Worm (Caenorhabditis elegans): ENCODE data around the gene npp-16.
A peak's percentile ranks its signal among the peaks of the same experiment; 100 is the strongest.

The npp-16 gene

DNA sequence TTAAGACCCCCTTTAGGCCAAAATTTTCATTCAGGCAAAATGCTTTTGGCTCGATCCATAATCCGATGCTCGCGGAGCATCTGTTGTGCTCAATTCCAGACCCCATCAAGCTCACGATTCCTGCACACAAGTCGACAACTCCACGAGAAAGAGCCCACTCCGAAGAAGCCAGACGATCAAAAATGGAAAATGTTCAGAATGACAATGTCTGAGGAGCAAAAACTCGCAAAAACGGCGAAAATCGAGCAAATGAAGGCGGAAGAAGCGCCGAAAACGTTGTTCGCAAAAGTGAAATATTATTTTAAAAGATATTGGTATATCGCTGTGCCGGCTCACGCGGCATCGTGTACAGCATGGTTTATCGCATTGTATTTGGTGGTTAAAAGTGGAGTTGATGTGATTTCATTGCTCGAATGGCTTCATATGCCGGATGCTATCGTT lies 6.0 kb downstream of the npp-16 start, which contains the start of gene Y56A3A.22:
TSS of gene Y56A3A.22 (plus strand) at position 35 of the 441 bp plus-strand sequence.
- TF ChIP-seq cnd-1 (tag; optimal IDR thresholded peaks at IDR 0.05) (no peak), drap-1 (GFP tag; optimal IDR thresholded peaks at IDR 0.05) (no peak), flh-1 (GFP tag; optimal IDR thresholded peaks at IDR 0.05) (no peak), ztf-11 (tag; optimal IDR thresholded peaks at IDR 0.05) (no peak), mep-1 (tag; optimal IDR thresholded peaks at IDR 0.05) (no peak), pha-4 (tag; optimal IDR thresholded peaks at IDR 0.05) (no peak), mab-5 (tag; optimal IDR thresholded peaks at IDR 0.05) (no peak), zip-8 (tag; optimal IDR thresholded peaks at IDR 0.05) (no peak), sem-2 (GFP tag; optimal IDR thresholded peaks at IDR 0.05) (no peak), bed-3 (GFP tag; optimal IDR thresholded peaks at IDR 0.05) (no peak), nhr-12 (tag; optimal IDR thresholded peaks at IDR 0.05) (no peak), lin-32 (GFP tag; optimal IDR thresholded peaks at IDR 0.05) (no peak), lsy-2 (tag; optimal IDR thresholded peaks at IDR 0.05) (no peak), ces-1 (GFP tag; optimal IDR thresholded peaks at IDR 0.05) (no peak), unc-39 (tag; optimal IDR thresholded peaks at IDR 0.05) (no peak), ceh-39 (tag; optimal IDR thresholded peaks at IDR 0.05) (no peak), unc-120 (tag; optimal IDR thresholded peaks at IDR 0.05; ENCODE audit: poor library complexity, severe bottlenecking) (no peak), nhr-28 (tag; optimal IDR thresholded peaks at IDR 0.05) (no peak)

- TF ChIP-seq sem-2 (GFP tag; optimal IDR thresholded peaks at IDR 0.05) (no peak), snpc-4 (tag; optimal IDR thresholded peaks at IDR 0.05) (no peak), ceh-39 (tag; optimal IDR thresholded peaks at IDR 0.05) (no peak), mep-1 (tag; optimal IDR thresholded peaks at IDR 0.05) (no peak), lin-32 (GFP tag; optimal IDR thresholded peaks at IDR 0.05) (no peak), nhr-28 (tag; optimal IDR thresholded peaks at IDR 0.05) (no peak), ztf-11 (tag; optimal IDR thresholded peaks at IDR 0.05) (no peak), cnd-1 (tag; optimal IDR thresholded peaks at IDR 0.05) (no peak)
These were observed 7.9 kb downstream of the npp-16 start, which contains the start of gene nft-1 for ce11 chrIII:11923586-11923985. Gene nft-1, plus strand, starts transcription at chrIII:11923886.

DNA sequence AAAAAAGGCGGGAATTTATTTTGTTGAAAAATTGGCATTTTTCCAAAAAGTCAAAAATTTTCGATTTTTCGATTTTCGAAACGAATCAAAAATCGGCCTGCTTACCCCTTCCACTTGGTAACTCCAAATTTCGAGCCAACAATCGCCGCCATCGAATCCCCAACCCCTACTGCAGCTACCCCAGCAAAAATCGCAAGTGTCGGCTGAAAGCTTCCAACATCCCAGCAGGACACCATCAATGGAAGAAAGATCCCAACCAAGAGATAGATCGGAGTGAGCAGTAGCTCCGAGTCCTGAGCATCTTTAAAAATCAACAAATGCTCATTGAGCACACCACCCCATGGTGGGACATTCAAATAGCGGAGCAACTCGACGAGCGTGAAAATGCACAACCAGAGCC lies 15.2 kb downstream of the npp-16 start:
- no peak for TF ChIP-seq bed-3 (GFP tag; optimal IDR thresholded peaks at IDR 0.05)
- TF ChIP-seq nhr-12 (tag; optimal IDR thresholded peaks at IDR 0.05) = no peak
- no peak for TF ChIP-seq ham-2 (GFP tag; optimal IDR thresholded peaks at IDR 0.05)
- TF ChIP-seq unc-62 (GFP tag; optimal IDR thresholded peaks at IDR 0.05) = no peak
- TF ChIP-seq mab-5 (tag; optimal IDR thresholded peaks at IDR 0.05) = no peak
- no peak for TF ChIP-seq unc-120 (tag; optimal IDR thresholded peaks at IDR 0.05; ENCODE audit: poor library complexity, severe bottlenecking)
- no peak for TF ChIP-seq nhr-76 (tag; optimal IDR thresholded peaks at IDR 0.05)
- no peak for TF ChIP-seq drap-1 (GFP tag; optimal IDR thresholded peaks at IDR 0.05)
- TF ChIP-seq nhr-28 (tag; optimal IDR thresholded peaks at IDR 0.05) = no peak
- no peak for TF ChIP-seq mls-2 (tag; optimal IDR thresholded peaks at IDR 0.05)
- TF ChIP-seq pha-4 (tag; optimal IDR thresholded peaks at IDR 0.05) = no peak
- TF ChIP-seq blmp-1 (tag; optimal IDR thresholded peaks at IDR 0.05) = no peak
- no peak for TF ChIP-seq tbx-8 (GFP tag; optimal IDR thresholded peaks at IDR 0.05)
- no peak for TF ChIP-seq sem-2 (GFP tag; optimal IDR thresholded peaks at IDR 0.05)
- TF ChIP-seq zip-8 (tag; optimal IDR thresholded peaks at IDR 0.05) = no peak

DNA sequence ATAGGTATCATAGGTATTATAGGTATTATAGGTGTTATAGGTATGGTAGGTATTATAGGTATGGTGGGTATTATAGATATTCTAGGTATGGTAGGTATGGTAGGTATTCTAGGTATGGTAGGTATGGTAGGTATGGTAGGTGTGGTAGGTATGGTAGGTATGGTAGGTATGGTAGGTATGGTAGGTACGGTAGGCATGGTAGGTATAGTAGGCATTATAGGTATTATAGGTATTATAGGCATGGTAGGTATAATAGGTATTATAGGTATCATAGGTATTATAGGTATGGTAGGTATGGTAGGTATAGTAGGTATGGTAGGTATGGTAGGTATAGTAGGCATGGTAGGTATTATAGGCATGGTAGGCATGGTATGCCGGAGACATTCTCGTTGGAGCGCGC lies 16.2 kb downstream of the npp-16 start:
- TF ChIP-seq sptf-1 (tag; optimal IDR thresholded peaks at IDR 0.05) (peak; percentile 20), nhr-28 (tag; optimal IDR thresholded peaks at IDR 0.05) (no peak)

DNA sequence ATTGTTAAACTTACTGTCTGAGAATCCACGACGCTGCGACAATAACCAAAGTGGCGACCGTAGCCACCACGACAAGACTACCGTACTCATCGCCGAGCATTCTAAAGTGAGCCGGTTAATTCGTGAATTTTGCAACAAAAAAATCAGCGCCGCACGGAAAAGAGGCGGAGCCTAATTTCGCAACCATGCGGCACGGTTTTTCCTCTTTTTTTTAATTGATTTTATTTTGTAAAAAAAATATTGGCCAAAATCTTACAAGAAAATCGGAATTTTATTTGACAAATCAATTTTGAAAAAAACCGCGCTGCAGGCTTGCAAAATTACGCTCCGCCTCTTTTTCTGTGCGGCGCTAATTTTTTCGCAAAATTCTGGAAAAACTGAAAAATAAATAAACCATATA lies 17.8 kb downstream of the npp-16 start, which contains the start of gene dolk-1:
TSS of gene dolk-1 (minus strand) at position 101 of the 400 bp plus-strand sequence.
- TF ChIP-seq nhr-2 (tag; optimal IDR thresholded peaks at IDR 0.05) (no peak), ceh-39 (tag; optimal IDR thresholded peaks at IDR 0.05) (no peak), nhr-28 (tag; optimal IDR thresholded peaks at IDR 0.05) (no peak), hlh-1 (tag; optimal IDR thresholded peaks at IDR 0.05) (no peak), M03D4.4 (tag; optimal IDR thresholded peaks at IDR 0.05) (no peak), elt-3 (tag; optimal IDR thresholded peaks at IDR 0.05) (no peak), lsy-2 (tag; optimal IDR thresholded peaks at IDR 0.05) (no peak), flh-1 (GFP tag; optimal IDR thresholded peaks at IDR 0.05) (no peak), ham-2 (GFP tag; optimal IDR thresholded peaks at IDR 0.05) (no peak), sptf-1 (tag; optimal IDR thresholded peaks at IDR 0.05) (no peak), lin-13 (tag; optimal IDR thresholded peaks at IDR 0.05) (no peak), pha-4 (tag; optimal IDR thresholded peaks at IDR 0.05) (no peak), snpc-4 (tag; optimal IDR thresholded peaks at IDR 0.05) (no peak), zip-8 (tag; optimal IDR thresholded peaks at IDR 0.05) (no peak), ceh-83 (GFP tag; optimal IDR thresholded peaks at IDR 0.05) (no peak), mep-1 (tag; optimal IDR thresholded peaks at IDR 0.05) (no peak), unc-120 (tag; optimal IDR thresholded peaks at IDR 0.05; ENCODE audit: poor library complexity, severe bottlenecking) (no peak), mab-5 (tag; optimal IDR thresholded peaks at IDR 0.05) (no peak)

All from whole organism, mixed stage, embryonic.